Worm (Caenorhabditis elegans) whole organism, L3 larva: ENCODE measurements around the gene Y42A5A.3.
A peak's percentile ranks its signal among the peaks of the same experiment; 100 is the strongest.

Experiments used
- R02D3.7 ChIP-seq: fragments of 150-350 bp; optimal IDR thresholded peaks from 2 replicates; lab custom pipeline; 2014; ENCODE audit warnings: missing biosample characterization, missing genetic modification characterization
- aly-2 ChIP-seq: fragments of 150-350 bp; optimal IDR thresholded peaks from 2 replicates; lab custom pipeline; 2014; ENCODE audit warnings: missing biosample characterization, missing genetic modification characterization
- ceh-28 ChIP-seq: fragments of 150-350 bp; optimal IDR thresholded peaks from 2 replicates; lab custom pipeline; 2014; ENCODE audit warnings: missing biosample characterization, missing genetic modification reagents, missing genetic modification characterization
- ceh-82 ChIP-seq: fragments of 150-350 bp; optimal IDR thresholded peaks from 2 replicates; lab custom pipeline; 2014; ENCODE audit warnings: missing biosample characterization, missing genetic modification characterization
- ceh-9 ChIP-seq: sonication (generic microtip); optimal IDR thresholded peaks from 2 replicates; lab custom pipeline; 2018; ENCODE audit warnings: missing biosample characterization, missing genetic modification characterization
- daf-12 ChIP-seq: fragments of 150-350 bp; optimal IDR thresholded peaks from 2 replicates; lab custom pipeline; 2014; ENCODE audit warnings: missing biosample characterization, missing genetic modification reagents, missing genetic modification characterization
- egl-27 ChIP-seq: sonication (generic microtip); optimal IDR thresholded peaks from 4 replicates; lab custom pipeline; 2017; ENCODE audit warnings: missing biosample characterization, missing genetic modification reagents, missing genetic modification characterization
- egl-5 ChIP-seq: fragments of 150-350 bp; optimal IDR thresholded peaks from 2 replicates; lab custom pipeline; 2017; ENCODE audit warnings: missing biosample characterization, missing genetic modification reagents, missing genetic modification characterization, inconsistent platforms
- elt-1 ChIP-seq: fragments of 150-350 bp; optimal IDR thresholded peaks from 2 replicates; lab custom pipeline; 2014; ENCODE audit warnings: missing biosample characterization, missing genetic modification characterization
- elt-2 ChIP-seq: sonication (generic microtip); optimal IDR thresholded peaks from 2 replicates; lab custom pipeline; 2016; ENCODE audit warnings: missing genetic modification reagents, mild to moderate bottlenecking, missing genetic modification characterization, missing compliant biosample characterization
- elt-3 ChIP-seq, 3 experiments: fragments of 150-350 bp in 1 of 3; sonication (generic microtip) in 2 of 3; optimal IDR thresholded peaks; 2 replicates in 2 of 3; 4 replicates in 1 of 3; lab custom pipeline; 2014 to 2017; ENCODE audit warnings: missing biosample characterization in 3 of 3, missing genetic modification characterization in 3 of 3
- eor-1 ChIP-seq, 2 experiments: fragments of 150-350 bp; optimal IDR thresholded peaks; 2 replicates each; lab custom pipeline; 2014 to 2018; ENCODE audit warnings: missing biosample characterization in 2 of 2, missing genetic modification characterization in 2 of 2
- fkh-2 ChIP-seq: fragments of 150-350 bp; optimal IDR thresholded peaks from 2 replicates; lab custom pipeline; 2014; ENCODE audit warnings: missing biosample characterization, missing genetic modification reagents, missing genetic modification characterization
- fos-1 ChIP-seq: fragments of 150-350 bp; optimal IDR thresholded peaks from 2 replicates; lab custom pipeline; 2014; ENCODE audit warnings: missing biosample characterization, missing genetic modification characterization
- hmg-11 ChIP-seq: sonication (generic microtip); optimal IDR thresholded peaks from 2 replicates; lab custom pipeline; 2016; ENCODE audit warnings: missing genetic modification characterization, missing compliant biosample characterization
- lin-15B ChIP-seq: fragments of 150-350 bp; optimal IDR thresholded peaks from 2 replicates; lab custom pipeline; 2014; ENCODE audit warnings: missing biosample characterization, missing genetic modification characterization
- lin-39 ChIP-seq: fragments of 150-350 bp; optimal IDR thresholded peaks from 2 replicates; lab custom pipeline; 2018; ENCODE audit warnings: missing biosample characterization, missing genetic modification reagents, missing genetic modification characterization
- lsy-12 ChIP-seq: sonication (generic microtip); optimal IDR thresholded peaks from 2 replicates; lab custom pipeline; 2016; ENCODE audit warnings: mild to moderate bottlenecking, missing genetic modification characterization, missing compliant biosample characterization
- mdl-1 ChIP-seq: fragments of 150-350 bp; optimal IDR thresholded peaks from 2 replicates; lab custom pipeline; 2014; ENCODE audit warnings: missing biosample characterization, missing genetic modification characterization
- mml-1 ChIP-seq: fragments of 150-350 bp; sonication (generic microtip); optimal IDR thresholded peaks from 3 replicates; lab custom pipeline; 2014; ENCODE audit warnings: missing biosample characterization, missing genetic modification characterization
- nfya-1 ChIP-seq: sonication (generic microtip); optimal IDR thresholded peaks from 2 replicates; lab custom pipeline; 2017; ENCODE audit warnings: missing genetic modification characterization, mild to moderate bottlenecking, missing compliant biosample characterization, antibody characterized with exemption, moderate library complexity; ENCODE audit not compliant: insufficient read depth
- nhr-11 ChIP-seq: fragments of 150-350 bp; optimal IDR thresholded peaks from 2 replicates; lab custom pipeline; 2014; ENCODE audit warnings: missing biosample characterization, missing genetic modification characterization
- nhr-23 ChIP-seq: fragments of 150-350 bp; optimal IDR thresholded peaks from 2 replicates; lab custom pipeline; 2014; ENCODE audit warnings: missing biosample characterization, missing genetic modification reagents, missing genetic modification characterization
- nhr-237 ChIP-seq: fragments of 150-350 bp; optimal IDR thresholded peaks from 2 replicates; lab custom pipeline; 2014; ENCODE audit warnings: missing biosample characterization, missing genetic modification characterization
- nhr-25 ChIP-seq: sonication (generic microtip); optimal IDR thresholded peaks from 2 replicates; lab custom pipeline; 2017; ENCODE audit warnings: missing biosample characterization, missing genetic modification characterization
- nhr-28 ChIP-seq: fragments of 150-350 bp; optimal IDR thresholded peaks from 2 replicates; lab custom pipeline; 2014; ENCODE audit warnings: missing biosample characterization, missing genetic modification characterization
- nhr-43 ChIP-seq: sonication (generic microtip); optimal IDR thresholded peaks from 2 replicates; lab custom pipeline; 2016; ENCODE audit warnings: mild to moderate bottlenecking, missing genetic modification characterization, missing compliant biosample characterization; ENCODE audit not compliant: poor library complexity, severe bottlenecking
- nhr-67 ChIP-seq: fragments of 150-350 bp; optimal IDR thresholded peaks from 2 replicates; lab custom pipeline; 2014; ENCODE audit warnings: missing biosample characterization, missing genetic modification characterization
- nhr-76 ChIP-seq: fragments of 150-350 bp; sonication (generic microtip); optimal IDR thresholded peaks from 5 replicates; lab custom pipeline; 2014; ENCODE audit warnings: missing biosample characterization, missing genetic modification characterization
- nhr-77 ChIP-seq: fragments of 150-350 bp; optimal IDR thresholded peaks from 2 replicates; lab custom pipeline; 2014; ENCODE audit warnings: missing biosample characterization, missing genetic modification characterization
- pha-4 ChIP-seq: fragments of 150-350 bp; optimal IDR thresholded peaks from 2 replicates; lab custom pipeline; 2014; ENCODE audit warnings: missing biosample characterization, missing genetic modification reagents, missing genetic modification characterization
- pqm-1 ChIP-seq: fragments of 150-350 bp; optimal IDR thresholded peaks from 2 replicates; lab custom pipeline; 2017; ENCODE audit warnings: missing biosample characterization, missing genetic modification characterization, inconsistent platforms
- sea-2 ChIP-seq: fragments of 150-350 bp; sonication (generic microtip); optimal IDR thresholded peaks from 4 replicates; lab custom pipeline; 2014; ENCODE audit warnings: missing biosample characterization, missing genetic modification reagents, missing genetic modification characterization
- skn-1 ChIP-seq: fragments of 150-350 bp; optimal IDR thresholded peaks from 2 replicates; lab custom pipeline; 2014; ENCODE audit warnings: missing biosample characterization, missing genetic modification characterization
- snpc-4 ChIP-seq: fragments of 150-350 bp; optimal IDR thresholded peaks from 2 replicates; lab custom pipeline; 2014; ENCODE audit warnings: missing biosample characterization, missing genetic modification characterization
- tbx-2 ChIP-seq: sonication (generic microtip); optimal IDR thresholded peaks from 2 replicates; lab custom pipeline; 2016; ENCODE audit warnings: mild to moderate bottlenecking, missing genetic modification characterization, missing compliant biosample characterization
- unc-62 ChIP-seq: fragments of 150-350 bp; sonication (generic microtip); optimal IDR thresholded peaks from 4 replicates; lab custom pipeline; 2014; ENCODE audit warnings: missing biosample characterization, missing genetic modification reagents, missing genetic modification characterization
- zag-1 ChIP-seq: fragments of 150-350 bp; optimal IDR thresholded peaks from 2 replicates; lab custom pipeline; 2014; ENCODE audit warnings: missing biosample characterization, missing genetic modification characterization
- ztf-11 ChIP-seq: fragments of 150-350 bp; optimal IDR thresholded peaks from 2 replicates; lab custom pipeline; 2014; ENCODE audit warnings: missing biosample characterization, missing genetic modification characterization
- ztf-4 ChIP-seq: fragments of 150-350 bp; optimal IDR thresholded peaks from 2 replicates; lab custom pipeline; 2014; ENCODE audit warnings: missing biosample characterization, missing genetic modification characterization

Y42A5A.3 gene

ce11 chrV:11133516-11133915 is 37.7 kb upstream of the Y42A5A.3 start:
- no peak for TF ChIP-seq eor-1 (tag; optimal IDR thresholded peaks at IDR 0.05; lab: Kevin White, UChicago)
- TF ChIP-seq mml-1: no peak
- no peak for TF ChIP-seq nhr-67 (tag; lab: Kevin White, UChicago)
- TF ChIP-seq unc-62 (GFP tag; lab: Kevin White, UChicago): no peak
- no peak for TF ChIP-seq egl-5 (tag; lab: Kevin White, UChicago)
- no peak for TF ChIP-seq nfya-1 (tag; lab: Kevin White, UChicago)
- TF ChIP-seq sea-2: no peak
- no peak for TF ChIP-seq ztf-11
- TF ChIP-seq pqm-1 (tag; lab: Kevin White, UChicago): no peak
- TF ChIP-seq nhr-28 (tag; lab: Kevin White, UChicago): no peak
- TF ChIP-seq nhr-23 (tag; lab: Kevin White, UChicago): no peak
- TF ChIP-seq nhr-237 (tag; lab: Kevin White, UChicago): no peak
- no peak for TF ChIP-seq elt-2 (tag; lab: Kevin White, UChicago)
- TF ChIP-seq mdl-1 (tag; lab: Kevin White, UChicago): no peak
- TF ChIP-seq nhr-43 (tag; lab: Kevin White, UChicago): no peak
- TF ChIP-seq nhr-11 (tag; lab: Kevin White, UChicago): no peak
- no peak for TF ChIP-seq elt-3 (tag; optimal IDR thresholded peaks at IDR 0.05; lab: Kevin White, UChicago)
- TF ChIP-seq, all 47 proteins: peak for 0

- no peak for TF ChIP-seq unc-62 (GFP tag; lab: Kevin White, UChicago)
- no peak for TF ChIP-seq eor-1 (tag; optimal IDR thresholded peaks at IDR 0.05; lab: Kevin White, UChicago)
- no peak for TF ChIP-seq elt-1 (tag; lab: Kevin White, UChicago)
These were observed 36.0 kb upstream of the Y42A5A.3 start for ce11 chrV:11131801-11132200.

ce11 chrV:11127197-11127596 is 31.4 kb upstream of the Y42A5A.3 start, which contains the start of gene jmjd-5:
Gene jmjd-5 (plus strand): TSS chrV:11127497.
- TF ChIP-seq R02D3.7 (tag; lab: Kevin White, UChicago): no peak
- no peak for TF ChIP-seq zag-1 (tag; lab: Kevin White, UChicago)
- TF ChIP-seq nhr-43 (tag; lab: Kevin White, UChicago): no peak
- no peak for TF ChIP-seq mml-1
- no peak for TF ChIP-seq mdl-1 (tag; lab: Kevin White, UChicago)
- TF ChIP-seq pqm-1 (tag; lab: Kevin White, UChicago): no peak
- no peak for TF ChIP-seq nhr-11 (tag; lab: Kevin White, UChicago)
- no peak for TF ChIP-seq unc-62 (GFP tag; lab: Kevin White, UChicago)
- TF ChIP-seq nhr-237 (tag; lab: Kevin White, UChicago): no peak
- TF ChIP-seq ztf-11: no peak
- no peak for TF ChIP-seq daf-12 (tag; lab: Kevin White, UChicago)
- no peak for TF ChIP-seq ceh-28 (tag; lab: Kevin White, UChicago)
- no peak for TF ChIP-seq nfya-1 (tag; lab: Kevin White, UChicago)

DNA sequence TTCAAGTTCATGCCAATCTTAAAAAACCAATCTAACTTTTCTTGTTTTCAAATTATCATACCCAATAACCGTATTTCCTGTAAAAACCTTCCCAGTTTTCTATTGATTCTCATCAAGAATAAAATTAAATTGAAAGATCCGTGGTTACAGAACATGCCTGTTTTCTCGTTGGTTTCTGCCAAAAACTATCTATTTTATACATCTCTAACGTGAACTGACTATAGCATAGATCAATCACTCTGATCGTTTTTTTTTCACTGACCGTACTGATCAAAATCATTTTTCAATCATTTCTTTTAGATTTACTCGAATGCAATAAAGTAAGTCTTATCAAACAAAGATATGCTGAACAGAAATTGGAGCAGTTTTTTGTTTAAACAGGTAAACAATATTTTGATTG is 29.1 kb upstream of the Y42A5A.3 start, which contains the start of gene C06H2.2:
TSS of gene C06H2.2 (plus strand) at position 301 of the 400 bp plus-strand sequence.
- TF ChIP-seq ztf-11 (no peak), nhr-23 (tag; lab: Kevin White, UChicago) (no peak), mdl-1 (tag; lab: Kevin White, UChicago) (no peak)

ce11 chrV:11123817-11124337 is 28.1 kb upstream of the Y42A5A.3 start, which contains the start of the genes atp-5 and lmtr-3:
Gene atp-5 (minus strand): TSS chrV:11123867.
Gene lmtr-3 (plus strand): TSS chrV:11124186.
- TF ChIP-seq hmg-11 (peak; percentile 80), mml-1 (no peak), nhr-23 (tag; lab: Kevin White, UChicago) (peak; percentile 52), ceh-9 (tag; lab: Kevin White, UChicago) (no peak), snpc-4 (tag; lab: Kevin White, UChicago) (peak; percentile 81), nhr-28 (tag; lab: Kevin White, UChicago) (no peak), elt-3 (tag; optimal IDR thresholded peaks at IDR 0.05; lab: Kevin White, UChicago) (no peak), lsy-12 (tag; lab: Kevin White, UChicago) (peak; percentile 52), egl-27 (tag; lab: Kevin White, UChicago) (no peak), fos-1 (no peak), lin-15B (tag; lab: Kevin White, UChicago) (peak; percentile 85), daf-12 (tag; lab: Kevin White, UChicago) (no peak), unc-62 (GFP tag; lab: Kevin White, UChicago) (no peak), egl-5 (tag; lab: Kevin White, UChicago) (no peak), ceh-28 (tag; lab: Kevin White, UChicago) (no peak), nhr-25 (tag; lab: Kevin White, UChicago) (peak; percentile 64), nhr-77 (tag; lab: Kevin White, UChicago) (no peak), ceh-82 (tag; lab: Kevin White, UChicago) (no peak), fkh-2 (tag; lab: Kevin White, UChicago) (no peak), R02D3.7 (tag; lab: Kevin White, UChicago) (peak; percentile 14), elt-2 (tag; lab: Kevin White, UChicago) (peak; percentile 64), nhr-76 (tag; lab: Kevin White, UChicago) (no peak), aly-2 (tag; lab: Kevin White, UChicago) (no peak), nfya-1 (tag; lab: Kevin White, UChicago) (peak; percentile 74), lin-39 (peak; percentile 65), nhr-11 (tag; lab: Kevin White, UChicago) (no peak), ztf-4 (tag; lab: Kevin White, UChicago) (no peak), skn-1 (tag; lab: Kevin White, UChicago) (no peak), pha-4 (peak; percentile 81), sea-2 (no peak), tbx-2 (no peak), eor-1 (tag; optimal IDR thresholded peaks at IDR 0.05; lab: Kevin White, UChicago) (no peak), nhr-67 (tag; lab: Kevin White, UChicago) (no peak)
